Worm (Caenorhabditis elegans) whole organism, young adult: ENCODE data around the gene C46F2.1.

Experiments used
- B0035.1 ChIP-seq: sonication (generic microtip); optimal IDR thresholded peaks from 2 replicates; lab custom pipeline; 2016; ENCODE audit warnings: missing genetic modification characterization, mild to moderate bottlenecking, missing compliant biosample characterization, missing genotype, missing genetic modification reagents
- C06A6.2 ChIP-seq: fragments of 200-800 bp; sonication (Bioruptor generic); conservative IDR thresholded peaks from 2 replicates; pipeline ENCODE4 v1.3.6; 2022; ENCODE audit warnings: missing genetic modification characterization, missing compliant biosample characterization
- Y67H2A.10 ChIP-seq: fragments of 200-800 bp; sonication (Bioruptor generic); conservative IDR thresholded peaks from 2 replicates; pipeline ENCODE4 v1.3.6; 2022; ENCODE audit warnings: missing genetic modification reagents, missing genetic modification characterization, missing compliant biosample characterization
- akir-1 ChIP-seq: fragments of 200-800 bp; sonication (Bioruptor generic); optimal IDR thresholded peaks from 2 replicates; lab custom pipeline; 2018; ENCODE audit warnings: mild to moderate bottlenecking, missing genetic modification characterization, moderate library complexity, missing compliant biosample characterization
- attf-3 ChIP-seq: fragments of 200-800 bp; sonication (Bioruptor generic); conservative IDR thresholded peaks from 2 replicates; pipeline ENCODE4 v1.3.6; 2022; ENCODE audit warnings: missing genetic modification reagents, missing genetic modification characterization, missing compliant biosample characterization
- lsy-27 ChIP-seq: sonication (generic microtip); optimal IDR thresholded peaks from 2 replicates; lab custom pipeline; 2017; ENCODE audit warnings: missing genetic modification characterization, mild to moderate bottlenecking, missing compliant biosample characterization, antibody characterized with exemption, missing genotype, borderline replicate concordance; ENCODE audit not compliant: insufficient read depth
- madf-6 ChIP-seq: fragments of 200-800 bp; sonication (Bioruptor generic); IDR thresholded peaks from 2 replicates; pipeline ENCODE4 v1.3.6; 2022; ENCODE audit warnings: missing genetic modification reagents, missing genetic modification characterization, missing compliant biosample characterization
- nfyb-1 ChIP-seq: fragments of 200-800 bp; sonication (Bioruptor generic); IDR thresholded peaks from 2 replicates; pipeline ENCODE4 v1.3.6; 2022; ENCODE audit warnings: missing genetic modification reagents, missing genetic modification characterization, missing compliant biosample characterization
- nhr-27 ChIP-seq: fragments of 200-800 bp; sonication (Bioruptor generic); optimal IDR thresholded peaks from 2 replicates; lab custom pipeline; 2018; ENCODE audit warnings: mild to moderate bottlenecking, missing genetic modification characterization, moderate library complexity, missing compliant biosample characterization
- snpc-3.4 ChIP-seq: sonication (generic microtip); optimal IDR thresholded peaks from 2 replicates; lab custom pipeline; 2017; ENCODE audit warnings: missing genetic modification characterization, mild to moderate bottlenecking, missing compliant biosample characterization, antibody characterized with exemption, moderate library complexity, missing genotype, missing genetic modification reagents
- unc-62 ChIP-seq: fragments of 150-350 bp; optimal IDR thresholded peaks from 2 replicates; lab custom pipeline; 2014; ENCODE audit warnings: missing biosample characterization, missing genetic modification reagents, missing genetic modification characterization
- ztf-18 ChIP-seq: sonication (generic microtip); optimal IDR thresholded peaks from 2 replicates; lab custom pipeline; 2016; ENCODE audit warnings: missing genotype, mild to moderate bottlenecking, missing genetic modification characterization, missing compliant biosample characterization

ce11 chrX:8078899-8079298 is 1.1 kb downstream of the C46F2.1 start:
- no peak for TF ChIP-seq nhr-27
- TF ChIP-seq ztf-18: no peak
- TF ChIP-seq madf-6 (GFP tag; lab: Robert Waterston, UW): no peak
- TF ChIP-seq nfyb-1 (GFP tag; lab: Robert Waterston, UW): no peak
- TF ChIP-seq lsy-27 (tag; lab: Kevin White, UChicago): no peak
- TF ChIP-seq B0035.1 (tag; lab: Kevin White, UChicago): no peak
- no peak for TF ChIP-seq akir-1 (GFP tag; lab: Kevin White, UChicago)
- no peak for TF ChIP-seq snpc-3.4
- TF ChIP-seq attf-3 (GFP tag; lab: Robert Waterston, UW): no peak
- TF ChIP-seq Y67H2A.10 (GFP tag; lab: Robert Waterston, UW): no peak
- TF ChIP-seq unc-62 (GFP tag; lab: Kevin White, UChicago): no peak
- no peak for TF ChIP-seq C06A6.2 (GFP tag; lab: Robert Waterston, UW)
